Worm (Caenorhabditis elegans) whole organism, late embryonic: ENCODE data around the gene Y43C5A.3.
A peak's percentile ranks its signal among the peaks of the same experiment; 100 is the strongest.

ENCODE experiments used
- C08G9.2 ChIP-seq: sonication (generic microtip); optimal IDR thresholded peaks from 2 replicates; lab custom pipeline; 2016; ENCODE audit warnings: mild to moderate bottlenecking, missing genetic modification characterization, moderate library complexity, missing compliant biosample characterization
- F13H6.1 ChIP-seq: sonication (generic microtip); optimal IDR thresholded peaks from 2 replicates; lab custom pipeline; 2016; ENCODE audit warnings: missing genetic modification characterization, missing compliant biosample characterization
- K09A11.1 ChIP-seq: sonication (generic microtip); optimal IDR thresholded peaks from 2 replicates; lab custom pipeline; 2017; ENCODE audit warnings: antibody characterized with exemption, mild to moderate bottlenecking, missing genetic modification characterization, missing compliant biosample characterization; ENCODE audit not compliant: insufficient read depth
- Y22D7AL.16 ChIP-seq: sonication (generic microtip); optimal IDR thresholded peaks from 2 replicates; lab custom pipeline; 2016; ENCODE audit warnings: missing genetic modification characterization, missing compliant biosample characterization
- ceh-2 ChIP-seq: sonication (generic microtip); optimal IDR thresholded peaks from 2 replicates; lab custom pipeline; 2016; ENCODE audit warnings: missing genotype, missing genetic modification characterization, missing compliant biosample characterization
- ceh-24 ChIP-seq: sonication (generic microtip); optimal IDR thresholded peaks from 2 replicates; lab custom pipeline; 2016; ENCODE audit warnings: mild to moderate bottlenecking, missing genetic modification characterization, missing compliant biosample characterization
- ceh-30 ChIP-seq: fragments of 150-350 bp; optimal IDR thresholded peaks from 2 replicates; lab custom pipeline; 2014; ENCODE audit warnings: missing biosample characterization, missing genetic modification characterization
- ceh-45 ChIP-seq: fragments of 200-800 bp; sonication (Bioruptor generic); IDR thresholded peaks from 2 replicates; pipeline ENCODE4 v1.3.6; 2022; ENCODE audit warnings: missing genetic modification reagents, missing genetic modification characterization, missing compliant biosample characterization
- ceh-48 ChIP-seq: sonication (generic microtip); optimal IDR thresholded peaks from 2 replicates; lab custom pipeline; 2016; ENCODE audit warnings: missing genetic modification characterization, inconsistent platforms, missing compliant biosample characterization
- ceh-6 ChIP-seq: fragments of 200-800 bp; sonication (Bioruptor generic); optimal IDR thresholded peaks from 2 replicates; lab custom pipeline; 2018; ENCODE audit warnings: mild to moderate bottlenecking, missing genetic modification characterization, missing compliant biosample characterization
- che-1 ChIP-seq: sonication (generic microtip); optimal IDR thresholded peaks from 2 replicates; lab custom pipeline; 2016; ENCODE audit warnings: mild to moderate bottlenecking, missing genetic modification characterization, missing compliant biosample characterization
- dmd-4 ChIP-seq: sonication (generic microtip); optimal IDR thresholded peaks from 2 replicates; lab custom pipeline; 2016; ENCODE audit warnings: borderline replicate concordance, missing genetic modification characterization, missing compliant biosample characterization
- elt-2 ChIP-seq: sonication (generic microtip); optimal IDR thresholded peaks from 2 replicates; lab custom pipeline; 2016; ENCODE audit warnings: missing genetic modification reagents, missing genetic modification characterization, missing compliant biosample characterization
- elt-4 ChIP-seq: sonication (generic microtip); optimal IDR thresholded peaks from 2 replicates; lab custom pipeline; 2016; ENCODE audit warnings: missing genetic modification characterization, missing compliant biosample characterization
- eyg-1 ChIP-seq: sonication (generic microtip); optimal IDR thresholded peaks from 2 replicates; lab custom pipeline; 2016; ENCODE audit warnings: missing genotype, missing genetic modification characterization, missing compliant biosample characterization
- fkh-6 ChIP-seq: sonication (generic microtip); optimal IDR thresholded peaks from 2 replicates; lab custom pipeline; 2016; ENCODE audit warnings: missing genetic modification characterization, missing compliant biosample characterization
- gmeb-2 ChIP-seq: sonication (generic microtip); optimal IDR thresholded peaks from 2 replicates; lab custom pipeline; 2016; ENCODE audit warnings: missing genetic modification characterization, inconsistent platforms, missing compliant biosample characterization
- hlh-15 ChIP-seq: sonication (generic microtip); optimal IDR thresholded peaks from 2 replicates; lab custom pipeline; 2016; ENCODE audit warnings: missing genetic modification characterization, missing compliant biosample characterization
- hlh-30 ChIP-seq: sonication (generic microtip); optimal IDR thresholded peaks from 2 replicates; lab custom pipeline; 2017; ENCODE audit warnings: antibody characterized with exemption, missing genetic modification characterization, missing compliant biosample characterization; ENCODE audit not compliant: insufficient read depth
- hlh-6 ChIP-seq: sonication (generic microtip); optimal IDR thresholded peaks from 2 replicates; lab custom pipeline; 2016; ENCODE audit warnings: missing genotype, missing genetic modification characterization, missing compliant biosample characterization
- mec-3 ChIP-seq: sonication (generic microtip); optimal IDR thresholded peaks from 2 replicates; lab custom pipeline; 2016; ENCODE audit warnings: borderline replicate concordance, missing genetic modification characterization, missing compliant biosample characterization
- nfya-1 ChIP-seq: sonication (generic microtip); optimal IDR thresholded peaks from 2 replicates; lab custom pipeline; 2017; ENCODE audit warnings: missing genetic modification characterization, mild to moderate bottlenecking, missing compliant biosample characterization, antibody characterized with exemption, moderate library complexity
- npax-4 ChIP-seq: sonication (generic microtip); optimal IDR thresholded peaks from 2 replicates; lab custom pipeline; 2016; ENCODE audit warnings: missing genetic modification characterization, missing compliant biosample characterization
- odd-2 ChIP-seq: sonication (generic microtip); optimal IDR thresholded peaks from 2 replicates; lab custom pipeline; 2017; ENCODE audit warnings: antibody characterized with exemption, mild to moderate bottlenecking, missing genetic modification characterization, missing compliant biosample characterization
- pag-3 ChIP-seq: sonication (generic microtip); optimal IDR thresholded peaks from 2 replicates; lab custom pipeline; 2016; ENCODE audit warnings: missing compliant biosample characterization, missing genetic modification characterization, borderline replicate concordance
- pax-1 ChIP-seq: fragments of 150-350 bp; optimal IDR thresholded peaks from 2 replicates; lab custom pipeline; 2014; ENCODE audit warnings: missing biosample characterization, missing genetic modification characterization
- pha-2 ChIP-seq: sonication (generic microtip); optimal IDR thresholded peaks from 2 replicates; lab custom pipeline; 2017; ENCODE audit warnings: mild to moderate bottlenecking, missing genetic modification characterization, missing compliant biosample characterization
- pha-4 ChIP-seq: fragments of 150-350 bp; optimal IDR thresholded peaks from 2 replicates; lab custom pipeline; 2018; ENCODE audit warnings: missing biosample characterization, missing genetic modification reagents, missing genetic modification characterization
- sox-2 ChIP-seq: fragments of 200-800 bp; sonication (Bioruptor generic); IDR thresholded peaks from 2 replicates; pipeline ENCODE4 v1.3.6; 2022; ENCODE audit warnings: missing genetic modification reagents, missing genetic modification characterization, missing compliant biosample characterization
- tbx-7 ChIP-seq: sonication (generic microtip); optimal IDR thresholded peaks from 2 replicates; lab custom pipeline; 2016; ENCODE audit warnings: missing genotype, missing genetic modification characterization, missing compliant biosample characterization
- ttx-3 ChIP-seq: sonication (generic microtip); optimal IDR thresholded peaks from 2 replicates; lab custom pipeline; 2016; ENCODE audit warnings: missing genetic modification reagents, missing genetic modification characterization, missing compliant biosample characterization
- unc-55 ChIP-seq: sonication (generic microtip); optimal IDR thresholded peaks from 2 replicates; lab custom pipeline; 2017; ENCODE audit warnings: missing biosample characterization, missing genetic modification reagents, missing genetic modification characterization

The Y43C5A.3 gene

ce11 chrIV:10235279-10235829 lies 38.5 kb upstream of the Y43C5A.3 start, which contains the start of gene ech-9:
ech-9 (minus strand) TSS chrIV:10235329.
- TF ChIP-seq hlh-15 (tag; lab: Kevin White, UChicago) (no peak), ceh-45 (no peak), ceh-6 (GFP tag; lab: Kevin White, UChicago) (no peak), unc-55 (GFP tag; lab: Kevin White, UChicago) (no peak), ceh-30 (tag; lab: Kevin White, UChicago) (no peak), K09A11.1 (tag; lab: Kevin White, UChicago) (no peak), ceh-48 (tag; lab: Kevin White, UChicago) (no peak), ceh-24 (no peak), dmd-4 (tag; lab: Kevin White, UChicago) (no peak), fkh-6 (tag; lab: Kevin White, UChicago) (no peak), hlh-30 (tag; lab: Kevin White, UChicago) (no peak), sox-2 (no peak), tbx-7 (tag; lab: Kevin White, UChicago) (no peak), pha-4 (no peak), npax-4 (tag; lab: Kevin White, UChicago) (no peak)

- no peak for TF ChIP-seq gmeb-2 (tag; lab: Kevin White, UChicago)
- no peak for TF ChIP-seq pag-3 (tag; lab: Kevin White, UChicago)
- TF ChIP-seq elt-4 (tag; lab: Kevin White, UChicago), result no peak
- no peak for TF ChIP-seq odd-2 (tag; lab: Kevin White, UChicago)
- TF ChIP-seq ceh-30 (tag; lab: Kevin White, UChicago), result no peak
- TF ChIP-seq ceh-45, result no peak
- no peak for TF ChIP-seq F13H6.1
- TF ChIP-seq ttx-3 (tag; lab: Kevin White, UChicago), result no peak
- no peak for TF ChIP-seq pax-1 (tag; lab: Kevin White, UChicago)
- no peak for TF ChIP-seq unc-55 (GFP tag; lab: Kevin White, UChicago)
Observed at ce11 chrIV:10236106-10236505, 37.7 kb upstream of the Y43C5A.3 start.

ce11 chrIV:10239045-10239444 lies 34.8 kb upstream of the Y43C5A.3 start, which contains the start of gene ech-8:
ech-8 (minus strand) TSS chrIV:10239176.
- TF ChIP-seq elt-2 (tag; lab: Kevin White, UChicago) (peak; percentile 44), che-1 (tag; lab: Kevin White, UChicago) (no peak), eyg-1 (tag; lab: Kevin White, UChicago) (no peak), F13H6.1 (no peak)
- TF ChIP-seq, all 69 proteins: peak for 1

ce11 chrIV:10241659-10242058 lies 32.2 kb upstream of the Y43C5A.3 start, which contains the start of gene lipl-7:
lipl-7 (minus strand) TSS chrIV:10241823.
- TF ChIP-seq ceh-2 (tag; lab: Kevin White, UChicago) (no peak), pha-2 (tag; lab: Kevin White, UChicago) (no peak), nfya-1 (tag; lab: Kevin White, UChicago) (no peak), hlh-6 (no peak), C08G9.2 (no peak), pag-3 (tag; lab: Kevin White, UChicago) (no peak), sox-2 (no peak), Y22D7AL.16 (no peak), pax-1 (tag; lab: Kevin White, UChicago) (no peak), mec-3 (tag; lab: Kevin White, UChicago) (no peak), K09A11.1 (tag; lab: Kevin White, UChicago) (no peak), elt-4 (tag; lab: Kevin White, UChicago) (no peak), dmd-4 (tag; lab: Kevin White, UChicago) (no peak)
